Fruit fly (Drosophila melanogaster): ENCODE measurements around the gene Vps45.
A peak's percentile ranks its signal among the peaks of the same experiment; 100 is the strongest.

Gene Vps45

DNA sequence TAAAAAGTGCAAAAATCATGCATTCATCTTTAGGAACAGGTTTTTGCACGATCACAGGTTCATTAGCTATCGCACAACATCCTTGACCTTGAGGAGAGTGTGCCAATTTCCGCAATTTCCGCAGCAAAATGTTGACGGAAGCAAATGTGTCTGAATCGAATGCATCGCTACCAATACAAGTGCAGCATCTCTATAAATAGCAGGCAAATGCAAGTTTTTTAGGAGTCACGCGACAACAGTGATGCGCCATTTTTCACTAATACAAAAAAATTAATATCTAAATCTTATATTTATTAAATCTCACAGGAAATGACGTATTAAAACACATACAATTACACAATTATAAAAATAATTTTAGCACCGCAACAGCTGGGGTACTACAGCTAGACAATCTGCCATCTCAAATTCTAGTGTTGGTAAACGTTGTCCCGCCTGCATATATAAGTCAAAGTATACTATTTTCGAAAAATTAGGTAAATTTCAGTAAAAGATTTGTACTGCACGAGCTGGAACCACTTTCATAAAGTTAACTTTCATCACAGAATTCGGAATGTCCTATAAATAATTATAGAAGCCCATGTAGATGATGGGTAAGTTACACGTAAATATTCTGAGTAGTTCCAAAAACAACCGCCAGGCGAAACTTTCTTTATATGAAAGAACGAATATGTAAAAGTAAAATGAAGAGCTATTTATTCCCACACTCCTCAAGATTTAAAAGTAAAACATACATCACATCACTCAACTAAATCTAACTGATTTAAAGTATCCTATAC lies 10.3 kb downstream of the Vps45 start, which contains the start of gene CG9399 (continued):
- TF ChIP-seq inv (GFP tag; IDR thresholded peaks at IDR 0.05; ENCODE audit: partially characterized antibody) (peak; percentile 44; the same call in 1 of the 2 replicates), Drgx (GFP tag; IDR thresholded peaks at IDR 0.05) (peak; percentile 97), CG14667 (GFP tag; IDR thresholded peaks at IDR 0.05) (peak; percentile 98), unpg (GFP tag; optimal IDR thresholded peaks at IDR 0.05) (peak; percentile 98), Hr3 (GFP tag; optimal IDR thresholded peaks at IDR 0.05) (peak; percentile 98), phol (tag; optimal IDR thresholded peaks at IDR 0.05) (peak; percentile 97), Hey (tag; optimal IDR thresholded peaks at IDR 0.05) (peak; percentile 75), Hr78 (GFP tag; optimal IDR thresholded peaks at IDR 0.05) (peak in 1 of 2 experiments; percentile 82), gce (GFP tag; IDR thresholded peaks at IDR 0.05) (peak; percentile 97), row (GFP tag; IDR thresholded peaks at IDR 0.05) (peak; percentile 98), bsh (GFP tag; optimal IDR thresholded peaks at IDR 0.05) (peak; percentile 86 to 98), crc (GFP tag; optimal IDR thresholded peaks at IDR 0.05) (peak; percentile 86), zen2 (GFP tag; IDR thresholded peaks at IDR 0.05; ENCODE audit: partially characterized antibody) (no peak), CG15011 (GFP tag; optimal IDR thresholded peaks at IDR 0.05) (peak; percentile 90), Dref (GFP tag; IDR thresholded peaks at IDR 0.05) (peak; percentile 43; the same call in 1 of the 2 replicates), CG11085 (GFP tag; IDR thresholded peaks at IDR 0.05) (peak; percentile 95), lbe (GFP tag; optimal IDR thresholded peaks at IDR 0.05) (peak; percentile 95), CG13123 (GFP tag; optimal IDR thresholded peaks at IDR 0.05) (peak; percentile 95), Hr51 (GFP tag; optimal IDR thresholded peaks at IDR 0.05) (peak; percentile 96 to 98), CG17829 (tag; optimal IDR thresholded peaks at IDR 0.05) (peak; percentile 98), Rx (GFP tag; IDR thresholded peaks at IDR 0.05) (peak; percentile 98), CG10209 (GFP tag; optimal IDR thresholded peaks at IDR 0.05) (peak; percentile 98), Fer1 (GFP tag; optimal IDR thresholded peaks at IDR 0.05) (peak; percentile 94), CG30431 (GFP tag; optimal IDR thresholded peaks at IDR 0.05) (peak; percentile 98), sim (GFP tag; IDR thresholded peaks at IDR 0.05) (peak; percentile 95), CG1832 (GFP tag; optimal IDR thresholded peaks at IDR 0.05) (no peak), gsb-n (tag; optimal IDR thresholded peaks at IDR 0.05) (peak; percentile 98), CG30020 (tag; optimal IDR thresholded peaks at IDR 0.05) (peak; percentile 85), odd (GFP tag; optimal IDR thresholded peaks at IDR 0.05) (peak; percentile 94), E2f2 (GFP tag; IDR thresholded peaks at IDR 0.05) (peak; percentile 83), CG11398 (GFP tag; optimal IDR thresholded peaks at IDR 0.05) (peak; percentile 74), CG12391 (tag; optimal IDR thresholded peaks at IDR 0.05) (peak; percentile 99), slbo (GFP tag; IDR thresholded peaks at IDR 0.05) (peak; percentile 99), CG12236 (GFP tag; optimal IDR thresholded peaks at IDR 0.05) (peak; percentile 83), amos (GFP tag; IDR thresholded peaks at IDR 0.05; ENCODE audit: partially characterized antibody) (peak; percentile 64; the same call in 1 of the 2 replicates), croc (GFP tag; conservative IDR thresholded peaks at IDR 0.05) (peak; percentile 95), Kr (GFP tag; optimal IDR thresholded peaks at IDR 0.05) (no peak), BEAF-32 (GFP tag; optimal IDR thresholded peaks at IDR 0.05) (peak; percentile 73), CG4730 (GFP tag; IDR thresholded peaks at IDR 0.05) (peak; percentile 97), CG4854 (GFP tag; optimal IDR thresholded peaks at IDR 0.05) (peak; percentile 91), D19A (tag; optimal IDR thresholded peaks at IDR 0.05) (peak; percentile 92), C15 (GFP tag; IDR thresholded peaks at IDR 0.05) (peak; percentile 96), CG16815 (GFP tag; optimal IDR thresholded peaks at IDR 0.05) (peak; percentile 96), Ets65A (GFP tag) (peak; percentile 99), jigr1 (GFP tag; IDR thresholded peaks at IDR 0.05) (peak; percentile 93), CG11247 (GFP tag; IDR thresholded peaks at IDR 0.05) (peak; percentile 98), wdn (GFP tag; IDR thresholded peaks at IDR 0.05) (peak; percentile 92), CG32772 (GFP tag; IDR thresholded peaks at IDR 0.05) (peak; percentile 98), CG17361 (GFP tag; IDR thresholded peaks at IDR 0.05) (peak; percentile 97)

Data from whole organism, embryonic.